Worm (Caenorhabditis elegans) whole organism, midembryonic: ENCODE measurements around the gene srx-43.

Source experiments
- cog-1 ChIP-seq: sonication (generic microtip); optimal IDR thresholded peaks from 2 replicates; lab custom pipeline; 2016; ENCODE audit warnings: missing genetic modification characterization, missing compliant biosample characterization
- flt-1 ChIP-seq: fragments of 200-800 bp; sonication (Bioruptor generic); IDR thresholded peaks from 2 replicates; pipeline ENCODE4 v1.3.6; 2022; ENCODE audit warnings: missing genetic modification characterization, missing compliant biosample characterization
- ztf-29 ChIP-seq: fragments of 200-800 bp; sonication (Bioruptor generic); IDR thresholded peaks from 2 replicates; pipeline ENCODE4 v1.3.6; 2022; ENCODE audit warnings: missing genetic modification reagents, missing genetic modification characterization, missing compliant biosample characterization

ce11 chrV:16024917-16025316 is 7.1 kb downstream of the srx-43 start:
- TF ChIP-seq flt-1 (GFP tag; lab: Robert Waterston, UW) (no peak), ztf-29 (GFP tag; lab: Robert Waterston, UW) (no peak), cog-1 (no peak)
